Fruit fly (Drosophila melanogaster) whole organism, prepupa: ENCODE measurements around the gene CG33630.

Source experiments
- Ets96B ChIP-seq: fragments of 200-800 bp; optimal IDR thresholded peaks from 2 replicates; lab custom pipeline; 2019; ENCODE audit warnings: missing biosample characterization, mild to moderate bottlenecking, missing genetic modification characterization, moderate library complexity
- cyc ChIP-seq: fragments of 200-800 bp; sonication (Bioruptor generic); optimal IDR thresholded peaks from 3 replicates; lab custom pipeline; 2016; ENCODE audit warnings: missing biosample characterization, missing genetic modification characterization
- fkh ChIP-seq: fragments of 200-800 bp; sonication (Bioruptor generic); optimal IDR thresholded peaks from 3 replicates; lab custom pipeline; 2017; ENCODE audit warnings: missing biosample characterization, mild to moderate bottlenecking, missing genetic modification characterization, moderate library complexity
- spab ChIP-seq: fragments of 200-800 bp; sonication (Bioruptor generic); optimal IDR thresholded peaks from 2 replicates; lab custom pipeline; 2017; ENCODE audit warnings: missing biosample characterization, mild to moderate bottlenecking, missing genetic modification characterization, missing genetic modification reagents

dm6 chr3R:10068780-10069179 lies 6.4 kb downstream of the CG33630 start:
- no peak for TF ChIP-seq Ets96B (tag; lab: Kevin White, UChicago)
- TF ChIP-seq fkh (GFP tag; lab: Kevin White, UChicago): no peak
- TF ChIP-seq spab (GFP tag; lab: Kevin White, UChicago): no peak
- TF ChIP-seq cyc (GFP tag; lab: Kevin White, UChicago): no peak
